Worm (Caenorhabditis elegans): ENCODE measurements around the gene srsx-19.

Gene srsx-19

DNA sequence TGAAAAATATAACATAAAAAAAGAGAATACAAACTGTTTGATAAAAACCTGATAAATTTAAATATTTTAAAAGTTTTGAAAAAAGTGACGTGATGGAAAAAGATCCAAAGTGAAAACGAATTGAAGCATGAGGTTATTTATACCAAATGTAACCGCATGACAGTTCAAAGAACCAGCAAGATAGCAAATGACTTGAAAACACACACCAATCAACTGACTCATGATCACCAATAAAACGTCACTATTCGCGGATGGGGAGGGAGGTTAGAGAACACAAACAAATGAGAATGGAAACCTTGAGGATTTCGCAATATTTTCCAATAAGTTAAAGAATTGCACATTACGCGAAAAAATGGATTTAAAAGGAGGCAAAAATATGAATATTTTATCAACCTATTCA, 21.9 kb downstream of the srsx-19 start, which contains the start of gene C06B3.7 (continued):
- peak; percentile 81 for TF ChIP-seq let-526 (GFP tag; IDR thresholded peaks at IDR 0.05)
- TF ChIP-seq gei-17 (GFP tag; optimal IDR thresholded peaks at IDR 0.05) = no peak
- TF ChIP-seq egl-44 (GFP tag; IDR thresholded peaks at IDR 0.05) = peak; percentile 37; the same call in 1 of the 2 replicates
- no peak for TF ChIP-seq sea-2 (GFP tag; IDR thresholded peaks at IDR 0.05)
- TF ChIP-seq dpff-1 (tag; optimal IDR thresholded peaks at IDR 0.05) = no peak
- TF ChIP-seq lin-40 (tag; optimal IDR thresholded peaks at IDR 0.05) = peak; percentile 71
- TF ChIP-seq egl-18 (GFP tag; IDR thresholded peaks at IDR 0.05) = no peak
- no peak for TF ChIP-seq ama-1 (optimal IDR thresholded peaks at IDR 0.05)
- TF ChIP-seq ama-1 (GFP tag; optimal IDR thresholded peaks at IDR 0.05) = no peak
- no peak for TF ChIP-seq F52B5.7 (tag; optimal IDR thresholded peaks at IDR 0.05)
- TF ChIP-seq B0261.1 (tag; optimal IDR thresholded peaks at IDR 0.05) = no peak
- TF ChIP-seq ceh-27 (GFP tag; optimal IDR thresholded peaks at IDR 0.05) = peak; percentile 4
- no peak for TF ChIP-seq pbrm-1 (GFP tag; IDR thresholded peaks at IDR 0.05)
- no peak; the same call in 1 of the 2 replicates for TF ChIP-seq hmg-1.2 (GFP tag; IDR thresholded peaks at IDR 0.05)
- no peak for TF ChIP-seq F22D6.2 (tag; optimal IDR thresholded peaks at IDR 0.05)
- TF ChIP-seq fkh-3 (tag; optimal IDR thresholded peaks at IDR 0.05) = no peak
- TF ChIP-seq die-1 (tag; optimal IDR thresholded peaks at IDR 0.05) = no peak
- no peak for TF ChIP-seq him-1 (tag; optimal IDR thresholded peaks at IDR 0.05)
- TF ChIP-seq ccch-3 (GFP tag; optimal IDR thresholded peaks at IDR 0.05) = no peak
- no peak for TF ChIP-seq nhr-27 (tag; optimal IDR thresholded peaks at IDR 0.05)
- no peak for TF ChIP-seq hlh-26 (GFP tag; conservative IDR thresholded peaks at IDR 0.05)
- TF ChIP-seq sptf-2 (GFP tag; optimal IDR thresholded peaks at IDR 0.05) = no peak
- TF ChIP-seq madf-10 (tag; optimal IDR thresholded peaks at IDR 0.05) = peak; percentile 72
- TF ChIP-seq attf-6 (GFP tag; IDR thresholded peaks at IDR 0.05) = no peak
- peak; percentile 17 for TF ChIP-seq ZK185.1 (tag; optimal IDR thresholded peaks at IDR 0.05; ENCODE audit: poor library complexity, severe bottlenecking)

- TF ChIP-seq B0019.2 (GFP tag; conservative IDR thresholded peaks at IDR 0.05) = no peak
- TF ChIP-seq ztf-6 (GFP tag; IDR thresholded peaks at IDR 0.05) = no peak
- no peak for TF ChIP-seq bed-1 (GFP tag; IDR thresholded peaks at IDR 0.05)
- no peak for TF ChIP-seq egrh-3 (GFP tag; IDR thresholded peaks at IDR 0.05)
- TF ChIP-seq snpc-1.3 (tag; optimal IDR thresholded peaks at IDR 0.05; ENCODE audit: insufficient read depth) = no peak
- no peak for TF ChIP-seq cebp-1 (GFP tag; IDR thresholded peaks at IDR 0.05)
- no peak for TF ChIP-seq cebp-1 (tag; optimal IDR thresholded peaks at IDR 0.05)
These were observed 27.9 kb downstream of the srsx-19 start, which contains the start of gene gcy-32 for ce11 chrV:13915390-13915789. Gene gcy-32 (minus strand): TSS chrV:13915490.

DNA sequence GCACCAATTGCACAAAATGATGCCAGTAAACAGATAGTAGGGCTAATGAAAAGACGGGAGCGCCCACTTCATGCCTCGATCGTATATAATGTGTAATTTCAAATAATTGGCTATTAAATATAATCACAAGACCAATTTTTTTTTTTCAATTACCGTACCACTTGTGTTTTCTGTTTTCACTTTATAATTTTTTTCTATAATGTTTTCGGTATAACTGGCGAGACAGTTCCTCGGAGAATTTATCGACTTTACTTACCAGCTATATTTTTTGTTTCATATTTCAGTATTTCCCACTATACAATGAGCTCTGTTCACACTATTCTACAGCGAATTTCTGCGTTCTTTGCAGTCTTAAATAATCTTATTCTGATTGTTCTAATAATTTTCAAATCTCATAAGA, 28.7 kb downstream of the srsx-19 start, which contains the start of gene str-252:
TSS of gene str-252 (plus strand) at position 301 of the 400 bp plus-strand sequence.
- TF ChIP-seq chd-7 (tag; optimal IDR thresholded peaks at IDR 0.05) = no peak
- no peak for TF ChIP-seq zfh-2 (GFP tag; conservative IDR thresholded peaks at IDR 0.05)
- no peak for TF ChIP-seq mel-28 (tag; optimal IDR thresholded peaks at IDR 0.05; ENCODE audit: borderline replicate concordance)
- no peak for TF ChIP-seq ets-4 (GFP tag; optimal IDR thresholded peaks at IDR 0.05)
- TF ChIP-seq ccch-3 (GFP tag; optimal IDR thresholded peaks at IDR 0.05) = no peak
- no peak for TF ChIP-seq attf-3 (GFP tag; conservative IDR thresholded peaks at IDR 0.05)
- TF ChIP-seq madf-10 (tag; optimal IDR thresholded peaks at IDR 0.05) = no peak
- TF ChIP-seq bed-2 (GFP tag; IDR thresholded peaks at IDR 0.05) = no peak
- no peak for TF ChIP-seq lir-1 (GFP tag; conservative IDR thresholded peaks at IDR 0.05)
- TF ChIP-seq hlh-26 (GFP tag; conservative IDR thresholded peaks at IDR 0.05) = no peak
- TF ChIP-seq mes-4 (tag; optimal IDR thresholded peaks at IDR 0.05) = no peak
- TF ChIP-seq lsy-27 (tag; optimal IDR thresholded peaks at IDR 0.05; ENCODE audit: borderline replicate concordance, insufficient read depth) = no peak
- TF ChIP-seq ztf-6 (GFP tag; IDR thresholded peaks at IDR 0.05) = no peak
- no peak for TF ChIP-seq ztf-18 (tag; optimal IDR thresholded peaks at IDR 0.05)
